Worm (Caenorhabditis elegans): ENCODE data around the gene lst-2.

DNA sequence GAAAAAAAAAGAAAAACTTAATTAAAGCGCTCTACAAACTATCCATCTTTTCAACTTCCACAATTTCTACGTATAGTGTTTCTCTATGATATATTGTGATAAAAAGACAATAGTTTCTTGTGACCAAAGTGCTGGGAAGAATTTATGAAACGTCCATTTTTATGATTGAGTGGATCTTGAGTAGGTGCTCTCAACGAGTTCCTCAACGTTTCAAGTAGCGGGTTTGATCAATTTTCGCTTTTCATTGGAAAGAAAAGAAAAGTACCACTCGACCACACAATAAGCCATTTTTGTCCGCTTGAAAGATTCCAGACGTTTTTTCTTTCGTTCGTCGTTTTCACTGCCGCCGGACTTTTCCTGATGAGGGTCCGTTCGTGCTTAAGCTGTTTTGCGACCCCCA lies 14.3 kb upstream of the lst-2 start:
- TF ChIP-seq zag-1 (tag; optimal IDR thresholded peaks at IDR 0.05) (no peak), nfya-1 (tag; optimal IDR thresholded peaks at IDR 0.05; ENCODE audit: insufficient read depth) (no peak), pha-4 (tag; optimal IDR thresholded peaks at IDR 0.05) (no peak), fos-1 (tag; optimal IDR thresholded peaks at IDR 0.05) (no peak), ceh-82 (tag; optimal IDR thresholded peaks at IDR 0.05) (no peak)
